Worm (Caenorhabditis elegans): ENCODE measurements around the gene flp-5.

flp-5 gene

DNA sequence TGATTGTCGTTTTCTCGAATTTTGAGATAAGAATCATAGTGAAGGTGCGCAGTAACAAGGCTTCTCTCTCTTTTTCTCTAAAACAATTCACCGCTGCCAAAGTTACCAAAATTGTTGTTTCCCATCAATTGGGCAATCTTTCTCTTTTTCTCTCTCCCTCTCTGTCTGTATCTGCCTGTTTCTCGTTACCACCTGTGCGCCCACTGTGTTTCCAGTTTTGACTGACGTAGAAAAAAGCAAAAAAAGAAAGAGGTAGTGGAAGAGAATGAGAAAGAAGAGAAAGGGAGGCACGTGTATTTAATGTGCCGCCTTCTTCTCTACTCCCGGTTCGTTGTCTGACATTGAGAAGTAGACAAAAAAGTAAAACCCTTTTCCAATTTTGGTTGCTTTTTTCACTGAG lies 22.0 kb downstream of the flp-5 start (continued):
- peak; percentile 53 for TF ChIP-seq nhr-102 (tag; optimal IDR thresholded peaks at IDR 0.05)

DNA sequence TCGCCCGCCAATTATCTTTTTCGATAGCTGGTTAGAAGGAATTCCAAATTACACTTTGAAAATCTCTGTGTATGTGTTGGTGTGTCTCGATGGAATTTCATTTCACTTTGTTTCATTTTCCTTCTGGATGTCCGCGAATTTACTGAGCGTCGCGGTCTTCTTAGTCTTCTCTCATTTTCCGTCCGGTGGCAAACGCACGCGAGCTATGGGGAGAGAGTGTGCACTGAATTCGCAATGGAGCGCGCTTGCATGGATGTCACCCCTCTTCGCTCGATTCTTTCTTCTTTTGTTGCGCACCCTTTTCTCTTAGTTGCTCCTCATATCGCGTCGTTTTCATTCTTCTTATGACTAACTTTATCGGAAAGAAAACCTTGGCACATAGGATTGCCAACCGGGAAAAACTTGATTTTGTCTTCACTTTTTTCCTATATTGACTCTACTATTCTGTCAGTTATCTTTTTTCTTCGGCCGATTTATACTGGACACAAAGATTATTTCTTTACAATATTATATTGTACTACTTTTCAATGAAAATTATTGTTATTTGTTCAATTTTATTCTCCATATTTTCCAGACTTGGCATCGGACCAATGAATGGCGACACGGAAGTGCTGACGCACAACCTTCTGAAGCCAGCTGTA lies 23.8 kb downstream of the flp-5 start, which contains the start of gene dhhc-14:
Gene dhhc-14, plus strand, starts transcription at position 591 of the 641 bp plus-strand sequence.
- no peak for TF ChIP-seq daf-16 (GFP tag; optimal IDR thresholded peaks at IDR 0.05)
- no peak for TF ChIP-seq daf-16 (tag; optimal IDR thresholded peaks at IDR 0.05)
- TF ChIP-seq Y48G9A.11 (GFP tag; IDR thresholded peaks at IDR 0.05): no peak
- TF ChIP-seq rbr-2 (tag; optimal IDR thresholded peaks at IDR 0.05): peak; percentile 57
- no peak for TF ChIP-seq nhr-25 (tag; optimal IDR thresholded peaks at IDR 0.05; ENCODE audit: borderline replicate concordance, insufficient read depth)
- TF ChIP-seq daf-19 (GFP tag; conservative IDR thresholded peaks at IDR 0.05): no peak
- no peak for TF ChIP-seq nhr-48 (tag; optimal IDR thresholded peaks at IDR 0.05)
- TF ChIP-seq nhr-28 (tag; optimal IDR thresholded peaks at IDR 0.05): peak; percentile 18
- TF ChIP-seq pqm-1 (tag; optimal IDR thresholded peaks at IDR 0.05): no peak
- no peak for TF ChIP-seq ceh-28 (tag; optimal IDR thresholded peaks at IDR 0.05)
- no peak for TF ChIP-seq aly-2 (tag; optimal IDR thresholded peaks at IDR 0.05)
- no peak for TF ChIP-seq R02D3.7 (tag; optimal IDR thresholded peaks at IDR 0.05)
- peak; percentile 58 for TF ChIP-seq hlh-30 (tag; optimal IDR thresholded peaks at IDR 0.05; ENCODE audit: insufficient read depth)
- no peak for TF ChIP-seq ctbp-1 (GFP tag; IDR thresholded peaks at IDR 0.05)
- TF ChIP-seq mdl-1 (tag; optimal IDR thresholded peaks at IDR 0.05): peak; percentile 35 to 80
- TF ChIP-seq set-16 (GFP tag; IDR thresholded peaks at IDR 0.05): peak; percentile 22; the same call in 1 of the 2 replicates
- TF ChIP-seq F44E2.7 (GFP tag; IDR thresholded peaks at IDR 0.05): no peak
- no peak for TF ChIP-seq zip-11 (GFP tag; IDR thresholded peaks at IDR 0.05)
- TF ChIP-seq spr-1 (tag; optimal IDR thresholded peaks at IDR 0.05): no peak
- no peak for TF ChIP-seq dmd-9 (GFP tag; IDR thresholded peaks at IDR 0.05)
- no peak for TF ChIP-seq zip-2 (tag; optimal IDR thresholded peaks at IDR 0.05)
- TF ChIP-seq skn-1 (tag; optimal IDR thresholded peaks at IDR 0.05): no peak
- peak; percentile 1 for TF ChIP-seq fkh-10 (GFP tag; optimal IDR thresholded peaks at IDR 0.05)
- no peak for TF ChIP-seq jun-1 (tag; optimal IDR thresholded peaks at IDR 0.05)
- 0 out of 2 replicates have a peak, but pooled peaks have one; percentile 28 for TF ChIP-seq ceh-20 (GFP tag; IDR thresholded peaks at IDR 0.05)
- TF ChIP-seq ZK546.5 (tag; optimal IDR thresholded peaks at IDR 0.05): no peak
- no peak for TF ChIP-seq spr-3 (GFP tag; optimal IDR thresholded peaks at IDR 0.05)
- no peak for TF ChIP-seq nhr-77 (tag; optimal IDR thresholded peaks at IDR 0.05)
- no peak for TF ChIP-seq Y75B8A.6 (GFP tag; IDR thresholded peaks at IDR 0.05)
- TF ChIP-seq mxl-3 (GFP tag; optimal IDR thresholded peaks at IDR 0.05): no peak
- no peak for TF ChIP-seq snpc-4 (tag; optimal IDR thresholded peaks at IDR 0.05)
- peak; percentile 37 for TF ChIP-seq hlh-11 (tag; optimal IDR thresholded peaks at IDR 0.05)
- TF ChIP-seq lin-13 (GFP tag; optimal IDR thresholded peaks at IDR 0.05): no peak
- no peak for TF ChIP-seq pha-4 (GFP tag; IDR thresholded peaks at IDR 0.05)
- TF ChIP-seq pha-4 (tag; optimal IDR thresholded peaks at IDR 0.05): no peak
- TF ChIP-seq nhr-10 (tag; optimal IDR thresholded peaks at IDR 0.05): no peak
- TF ChIP-seq madf-9 (GFP tag; conservative IDR thresholded peaks at IDR 0.05): peak; percentile 46; the same call in 1 of the 2 replicates
- peak; percentile 5 for TF ChIP-seq F37D6.2 (tag; optimal IDR thresholded peaks at IDR 0.05)
- TF ChIP-seq cey-2 (tag; optimal IDR thresholded peaks at IDR 0.05; ENCODE audit: borderline replicate concordance, insufficient read depth): no peak
- TF ChIP-seq Y105C5A.15 (GFP tag; IDR thresholded peaks at IDR 0.05): no peak
- no peak for TF ChIP-seq duxl-1 (tag; optimal IDR thresholded peaks at IDR 0.05; ENCODE audit: poor library complexity)
- TF ChIP-seq hif-1 (tag; optimal IDR thresholded peaks at IDR 0.05): peak in 1 of 2 experiments; percentile 76
- TF ChIP-seq lir-3 (tag; optimal IDR thresholded peaks at IDR 0.05): no peak
- TF ChIP-seq D1046.2 (GFP tag; IDR thresholded peaks at IDR 0.05): no peak
- TF ChIP-seq ceh-44 (GFP tag; IDR thresholded peaks at IDR 0.05): no peak
- no peak for TF ChIP-seq egl-27 (tag; optimal IDR thresholded peaks at IDR 0.05)
- TF ChIP-seq mep-1 (tag; optimal IDR thresholded peaks at IDR 0.05): peak; percentile 62
- no peak for TF ChIP-seq unc-39 (tag; optimal IDR thresholded peaks at IDR 0.05)
